Worm (Caenorhabditis elegans) whole organism, mixed stage, embryonic: Measurements from ENCODE around the gene col-153.

Source experiments
- M03D4.4 ChIP-seq: sonication (generic microtip); optimal IDR thresholded peaks from 2 replicates; lab custom pipeline; 2017; ENCODE audit warnings: mild to moderate bottlenecking, missing genetic modification characterization, missing compliant biosample characterization
- bed-3 ChIP-seq: fragments of 200-800 bp; sonication (Bioruptor generic); optimal IDR thresholded peaks from 3 replicates; lab custom pipeline; 2018; ENCODE audit warnings: mild to moderate bottlenecking, missing genetic modification characterization, moderate library complexity, missing compliant biosample characterization
- blmp-1 ChIP-seq: fragments of 150-350 bp; optimal IDR thresholded peaks from 2 replicates; lab custom pipeline; 2014; ENCODE audit warnings: missing biosample characterization, missing genetic modification characterization
- ceh-39 ChIP-seq: fragments of 150-350 bp; optimal IDR thresholded peaks from 2 replicates; lab custom pipeline; 2014; ENCODE audit warnings: missing biosample characterization, missing genetic modification characterization
- ceh-43 ChIP-seq: fragments of 200-800 bp; sonication (Bioruptor generic); optimal IDR thresholded peaks from 2 replicates; lab custom pipeline; 2018; ENCODE audit warnings: mild to moderate bottlenecking, missing genetic modification characterization, moderate library complexity, missing compliant biosample characterization
- ces-1 ChIP-seq: fragments of 150-350 bp; optimal IDR thresholded peaks from 2 replicates; lab custom pipeline; 2014; ENCODE audit warnings: missing biosample characterization, missing genetic modification reagents, missing genetic modification characterization
- cnd-1 ChIP-seq: fragments of 200-800 bp; sonication (Bioruptor generic); optimal IDR thresholded peaks from 2 replicates; lab custom pipeline; 2018; ENCODE audit warnings: mild to moderate bottlenecking, missing genetic modification characterization, missing compliant biosample characterization
- drap-1 ChIP-seq: fragments of 200-800 bp; sonication (Bioruptor generic); optimal IDR thresholded peaks from 3 replicates; lab custom pipeline; 2018; ENCODE audit warnings: mild to moderate bottlenecking, missing genetic modification characterization, missing compliant biosample characterization
- elt-1 ChIP-seq: sonication (generic microtip); optimal IDR thresholded peaks from 2 replicates; lab custom pipeline; 2017; ENCODE audit warnings: missing genetic modification characterization, mild to moderate bottlenecking, missing compliant biosample characterization, antibody characterized with exemption, moderate library complexity, borderline replicate concordance; ENCODE audit not compliant: insufficient read depth
- elt-3 ChIP-seq: fragments of 150-350 bp; optimal IDR thresholded peaks from 2 replicates; lab custom pipeline; 2014; ENCODE audit warnings: missing biosample characterization, missing genetic modification characterization
- flh-1 ChIP-seq: fragments of 200-800 bp; sonication (Bioruptor generic); optimal IDR thresholded peaks from 2 replicates; lab custom pipeline; 2018; ENCODE audit warnings: mild to moderate bottlenecking, missing genetic modification characterization, moderate library complexity, missing compliant biosample characterization
- ham-2 ChIP-seq: fragments of 200-800 bp; sonication (Bioruptor generic); optimal IDR thresholded peaks from 2 replicates; lab custom pipeline; 2018; ENCODE audit warnings: mild to moderate bottlenecking, missing genetic modification characterization, missing compliant biosample characterization
- hlh-1 ChIP-seq: fragments of 150-350 bp; optimal IDR thresholded peaks from 2 replicates; lab custom pipeline; 2014; ENCODE audit warnings: missing biosample characterization, missing genetic modification reagents, missing genetic modification characterization
- lin-13 ChIP-seq: fragments of 150-350 bp; optimal IDR thresholded peaks from 2 replicates; lab custom pipeline; 2014; ENCODE audit warnings: missing biosample characterization, missing genetic modification characterization
- lin-32 ChIP-seq: fragments of 200-800 bp; sonication (Bioruptor generic); optimal IDR thresholded peaks from 2 replicates; lab custom pipeline; 2018; ENCODE audit warnings: mild to moderate bottlenecking, missing genetic modification characterization, missing compliant biosample characterization
- lsy-2 ChIP-seq: fragments of 150-350 bp; optimal IDR thresholded peaks from 2 replicates; lab custom pipeline; 2014; ENCODE audit warnings: missing biosample characterization, missing genetic modification characterization
- mab-5 ChIP-seq: fragments of 150-350 bp; optimal IDR thresholded peaks from 2 replicates; lab custom pipeline; 2014; ENCODE audit warnings: missing biosample characterization, missing genetic modification characterization
- mep-1 ChIP-seq: fragments of 150-350 bp; optimal IDR thresholded peaks from 2 replicates; lab custom pipeline; 2017; ENCODE audit warnings: missing biosample characterization, missing genetic modification reagents, missing genetic modification characterization, inconsistent platforms
- mls-2 ChIP-seq: sonication (generic microtip); optimal IDR thresholded peaks from 2 replicates; lab custom pipeline; 2016; ENCODE audit warnings: mild to moderate bottlenecking, missing genetic modification characterization, moderate library complexity, missing compliant biosample characterization
- nhr-12 ChIP-seq: fragments of 150-350 bp; optimal IDR thresholded peaks from 2 replicates; lab custom pipeline; 2014; ENCODE audit warnings: missing biosample characterization, missing genetic modification characterization
- nhr-2 ChIP-seq: fragments of 150-350 bp; optimal IDR thresholded peaks from 2 replicates; lab custom pipeline; 2014; ENCODE audit warnings: missing biosample characterization, missing genetic modification characterization
- nhr-237 ChIP-seq: fragments of 150-350 bp; optimal IDR thresholded peaks from 2 replicates; lab custom pipeline; 2014; ENCODE audit warnings: missing biosample characterization, missing genetic modification characterization
- nhr-28 ChIP-seq: fragments of 150-350 bp; optimal IDR thresholded peaks from 2 replicates; lab custom pipeline; 2014; ENCODE audit warnings: missing biosample characterization, missing genetic modification characterization
- nhr-76 ChIP-seq: sonication (generic microtip); optimal IDR thresholded peaks from 2 replicates; lab custom pipeline; 2017; ENCODE audit warnings: missing biosample characterization, missing genetic modification characterization
- pha-4 ChIP-seq: fragments of 150-350 bp; optimal IDR thresholded peaks from 2 replicates; lab custom pipeline; 2018; ENCODE audit warnings: missing biosample characterization, missing genetic modification reagents, missing genetic modification characterization
- sem-2 ChIP-seq: fragments of 200-800 bp; sonication (Bioruptor generic); optimal IDR thresholded peaks from 2 replicates; lab custom pipeline; 2018; ENCODE audit warnings: mild to moderate bottlenecking, missing genetic modification characterization, missing compliant biosample characterization
- snpc-4 ChIP-seq: fragments of 150-350 bp; optimal IDR thresholded peaks from 2 replicates; lab custom pipeline; 2014; ENCODE audit warnings: missing biosample characterization, missing genetic modification characterization
- sptf-1 ChIP-seq: sonication (generic microtip); optimal IDR thresholded peaks from 2 replicates; lab custom pipeline; 2017; ENCODE audit warnings: mild to moderate bottlenecking, missing genetic modification characterization, moderate library complexity, missing compliant biosample characterization
- tbx-8 ChIP-seq: fragments of 200-800 bp; sonication (Bioruptor generic); optimal IDR thresholded peaks from 2 replicates; lab custom pipeline; 2018; ENCODE audit warnings: mild to moderate bottlenecking, missing genetic modification characterization, moderate library complexity, missing compliant biosample characterization
- unc-120 ChIP-seq: sonication (generic microtip); optimal IDR thresholded peaks from 2 replicates; lab custom pipeline; 2017; ENCODE audit warnings: missing genetic modification characterization, missing compliant biosample characterization; ENCODE audit not compliant: poor library complexity, severe bottlenecking
- unc-39 ChIP-seq: fragments of 150-350 bp; optimal IDR thresholded peaks from 2 replicates; lab custom pipeline; 2014; ENCODE audit warnings: missing biosample characterization, missing genetic modification characterization
- zip-8 ChIP-seq: fragments of 150-350 bp; optimal IDR thresholded peaks from 2 replicates; lab custom pipeline; 2014; ENCODE audit warnings: missing biosample characterization, missing genetic modification characterization

The col-153 gene

DNA sequence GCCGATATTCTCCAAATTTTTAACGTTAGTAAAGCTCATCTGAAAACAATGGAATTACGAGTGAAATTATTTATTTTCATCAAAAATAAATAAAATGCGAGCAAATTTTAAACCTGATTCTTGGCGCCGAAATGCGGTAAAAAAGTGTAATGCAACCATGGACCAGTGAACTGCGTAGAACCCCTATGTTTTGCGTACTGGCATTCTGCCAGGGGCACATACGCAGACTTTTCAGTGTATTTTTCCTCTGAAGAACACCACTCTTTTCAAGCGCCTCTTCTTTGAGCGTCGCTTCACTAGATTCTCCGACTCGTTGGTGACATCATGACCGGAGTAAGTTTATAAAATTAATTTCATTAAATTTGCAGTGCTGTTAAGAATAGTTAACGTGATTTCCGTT, 15.9 kb downstream of the col-153 start, which contains the start of the genes ctf-4 and eef-1G:
Gene ctf-4, minus strand, starts transcription at position 39 of the 400 bp plus-strand sequence.
Gene eef-1G, plus strand, starts transcription at position 219 of the 400 bp plus-strand sequence.
- TF ChIP-seq ceh-43 (GFP tag; lab: Kevin White, UChicago) (no peak), ceh-39 (tag; lab: Kevin White, UChicago) (no peak), elt-3 (tag; lab: Kevin White, UChicago) (peak; percentile 62), drap-1 (GFP tag; lab: Kevin White, UChicago) (peak; percentile 39), mls-2 (no peak), bed-3 (no peak), mab-5 (tag; lab: Kevin White, UChicago) (no peak), nhr-12 (tag; lab: Kevin White, UChicago) (no peak), unc-120 (tag; lab: Kevin White, UChicago) (peak; percentile 23), lin-13 (tag; lab: Kevin White, UChicago) (peak; percentile 96), zip-8 (no peak), mep-1 (peak; percentile 98), ham-2 (GFP tag; lab: Kevin White, UChicago) (peak; percentile 20), M03D4.4 (tag; lab: Kevin White, UChicago) (peak; percentile 53), tbx-8 (GFP tag; lab: Kevin White, UChicago) (no peak), nhr-76 (tag; lab: Kevin White, UChicago) (no peak), nhr-28 (no peak), pha-4 (tag; lab: Kevin White, UChicago) (peak; percentile 97), lin-32 (no peak), cnd-1 (tag; lab: Kevin White, UChicago) (peak; percentile 47), hlh-1 (tag; lab: Kevin White, UChicago) (peak; percentile 81), nhr-237 (tag; lab: Kevin White, UChicago) (peak; percentile 94)

DNA sequence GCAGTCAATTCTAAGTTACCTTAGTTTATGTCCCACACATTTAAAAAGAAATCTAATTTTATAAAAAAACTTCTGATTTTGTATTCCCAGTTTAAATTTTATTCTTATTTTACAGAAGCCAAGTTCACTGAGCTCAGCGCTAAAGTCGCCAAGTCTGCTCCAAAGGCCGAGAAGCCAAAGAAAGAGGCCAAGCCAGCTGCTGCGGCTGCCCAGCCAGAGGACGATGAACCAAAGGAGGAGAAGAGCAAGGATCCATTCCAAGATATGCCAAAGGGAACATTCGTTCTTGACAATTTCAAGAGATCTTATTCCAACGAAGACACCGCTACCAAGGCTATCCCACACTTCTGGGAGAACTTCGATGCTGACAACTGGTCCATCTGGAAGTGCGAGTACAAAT, 17.3 kb downstream of the col-153 start:
- TF ChIP-seq cnd-1 (tag; lab: Kevin White, UChicago), result no peak
- no peak for TF ChIP-seq nhr-2 (tag; lab: Kevin White, UChicago)
- no peak for TF ChIP-seq lsy-2 (tag; lab: Kevin White, UChicago)
- TF ChIP-seq ces-1 (GFP tag; lab: Kevin White, UChicago), result no peak
- TF ChIP-seq flh-1, result no peak
- no peak for TF ChIP-seq snpc-4 (tag; lab: Kevin White, UChicago)
- no peak for TF ChIP-seq unc-39 (tag; lab: Kevin White, UChicago)
- TF ChIP-seq unc-120 (tag; lab: Kevin White, UChicago), result no peak
- no peak for TF ChIP-seq elt-3 (tag; lab: Kevin White, UChicago)
- TF ChIP-seq nhr-237 (tag; lab: Kevin White, UChicago), result no peak
- TF ChIP-seq tbx-8 (GFP tag; lab: Kevin White, UChicago), result no peak

DNA sequence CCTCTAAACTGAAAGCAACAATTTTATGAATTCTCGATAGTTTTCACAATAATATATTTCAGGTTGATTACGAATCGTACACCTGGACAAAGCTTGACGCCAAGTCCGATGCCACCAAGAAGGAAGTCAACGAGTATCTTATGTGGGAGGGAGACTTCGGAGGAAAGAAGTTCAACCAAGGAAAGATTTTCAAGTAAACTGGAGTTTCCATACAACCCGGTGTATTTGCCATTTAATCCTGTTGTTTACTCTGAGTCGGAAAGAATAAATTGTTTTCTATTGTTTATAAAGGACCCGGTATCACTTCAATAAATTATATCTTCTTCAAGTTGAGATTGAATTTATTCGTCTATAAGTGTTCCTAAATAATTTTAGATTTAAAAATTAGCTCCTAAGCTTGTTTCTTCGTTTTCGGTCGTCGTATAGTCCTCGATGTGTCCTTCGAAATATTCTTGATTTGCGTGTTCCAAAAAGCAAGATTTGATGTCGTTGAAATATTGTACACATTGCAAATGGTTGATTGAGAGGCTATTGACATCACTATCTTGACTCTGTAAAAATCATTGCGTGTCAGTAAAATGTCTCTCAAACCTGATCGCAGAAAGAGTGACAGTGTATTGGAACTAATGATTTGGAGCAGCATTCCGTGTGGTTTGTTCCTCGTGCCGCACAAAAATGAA, 18.1 kb downstream of the col-153 start:
- no peak for TF ChIP-seq elt-1 (tag; lab: Kevin White, UChicago)
- TF ChIP-seq drap-1 (GFP tag; lab: Kevin White, UChicago), result no peak
- TF ChIP-seq nhr-2 (tag; lab: Kevin White, UChicago), result no peak
- TF ChIP-seq blmp-1 (tag; lab: Kevin White, UChicago), result no peak
- no peak for TF ChIP-seq nhr-237 (tag; lab: Kevin White, UChicago)
- TF ChIP-seq, all 35 proteins: peak for 0

DNA sequence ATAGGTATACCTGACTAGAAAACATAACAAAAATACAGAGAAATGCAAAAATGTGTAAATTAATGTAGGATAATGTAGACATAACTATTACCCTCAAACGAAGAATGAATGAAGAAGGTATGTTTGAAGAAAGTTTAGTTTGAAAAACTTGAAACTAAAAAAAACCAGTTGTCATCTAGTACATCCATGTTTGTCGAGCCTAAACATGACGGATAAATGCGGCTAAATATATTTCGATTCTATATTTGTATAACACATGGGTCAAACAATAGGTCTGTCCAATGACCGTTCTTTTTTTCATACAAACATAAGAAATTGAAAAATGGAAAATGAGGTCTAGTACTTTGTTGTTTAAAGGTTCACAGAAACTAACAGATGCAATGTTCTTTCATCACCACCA, 20.5 kb downstream of the col-153 start, which contains the start of gene F17C11.22:
Gene F17C11.22, minus strand, starts transcription at position 101 of the 400 bp plus-strand sequence.
- TF ChIP-seq ham-2 (GFP tag; lab: Kevin White, UChicago), result no peak
- no peak for TF ChIP-seq sptf-1 (tag; lab: Kevin White, UChicago)
- TF ChIP-seq lin-13 (tag; lab: Kevin White, UChicago), result no peak
- no peak for TF ChIP-seq sem-2 (GFP tag; lab: Kevin White, UChicago)
- TF ChIP-seq ceh-43 (GFP tag; lab: Kevin White, UChicago), result no peak
- TF ChIP-seq blmp-1 (tag; lab: Kevin White, UChicago), result no peak
- TF ChIP-seq hlh-1 (tag; lab: Kevin White, UChicago), result no peak
- TF ChIP-seq unc-120 (tag; lab: Kevin White, UChicago), result no peak
- TF ChIP-seq zip-8, result no peak
- TF ChIP-seq mls-2, result no peak
- no peak for TF ChIP-seq M03D4.4 (tag; lab: Kevin White, UChicago)
